Fruit fly (Drosophila melanogaster): Measurements from ENCODE around the gene CG9427.

CG9427 gene

dm6 chr3R:9626880-9627401 lies at the start of gene CG9427, which contains the start of gene CG8319 (continued):
- TF ChIP-seq oc (tag; optimal IDR thresholded peaks at IDR 0.05) (peak; percentile 78), CG1832 (GFP tag; optimal IDR thresholded peaks at IDR 0.05) (no peak), corto (GFP tag; optimal IDR thresholded peaks at IDR 0.05) (no peak), sna (GFP tag; IDR thresholded peaks at IDR 0.05; ENCODE audit: partially characterized antibody) (peak; percentile 94), CG8765 (GFP tag; IDR thresholded peaks at IDR 0.05) (no peak), btn (GFP tag; optimal IDR thresholded peaks at IDR 0.05) (no peak), CG1603 (tag; optimal IDR thresholded peaks at IDR 0.05) (peak; percentile 68), Elba2 (GFP tag; optimal IDR thresholded peaks at IDR 0.05) (peak; percentile 16), otp (GFP tag; IDR thresholded peaks at IDR 0.05) (no peak), salm (tag; optimal IDR thresholded peaks at IDR 0.05) (peak; percentile 33), CG11247 (GFP tag; IDR thresholded peaks at IDR 0.05) (peak; percentile 38; the same call in 1 of the 2 replicates), HHEX (GFP tag; optimal IDR thresholded peaks at IDR 0.05) (no peak), NfI (GFP tag; optimal IDR thresholded peaks at IDR 0.05) (peak; percentile 47), vfl (GFP tag; optimal IDR thresholded peaks at IDR 0.05) (peak; percentile 42), Dref (GFP tag; IDR thresholded peaks at IDR 0.05) (peak; percentile 70), Doc2 (GFP tag; IDR thresholded peaks at IDR 0.05) (no peak), D (optimal IDR thresholded peaks at IDR 0.05) (no peak), D (GFP tag; optimal IDR thresholded peaks at IDR 0.05) (no peak), CG15514 (GFP tag; optimal IDR thresholded peaks at IDR 0.05) (peak; percentile 79), bbx (GFP tag; IDR thresholded peaks at IDR 0.05; ENCODE audit: partially characterized antibody) (peak; percentile 74), crp (GFP tag; optimal IDR thresholded peaks at IDR 0.05) (no peak), Dfd (GFP tag; optimal IDR thresholded peaks at IDR 0.05) (no peak), Taf1 (GFP tag; IDR thresholded peaks at IDR 0.05) (no peak), luna (GFP tag; optimal IDR thresholded peaks at IDR 0.05) (no peak), Dad (GFP tag; optimal IDR thresholded peaks at IDR 0.05) (peak; percentile 23), CG30431 (GFP tag; optimal IDR thresholded peaks at IDR 0.05) (no peak), CG6272 (GFP tag; IDR thresholded peaks at IDR 0.05) (no peak), ranshi (GFP tag; IDR thresholded peaks at IDR 0.05) (0 out of 2 replicates have a peak, but pooled peaks have one; percentile 28), pb (GFP tag; optimal IDR thresholded peaks at IDR 0.05) (no peak), lola (GFP tag; optimal IDR thresholded peaks at IDR 0.05) (peak in 1 of 3 experiments; percentile 49)

- no peak for TF ChIP-seq CG31388 (GFP tag; optimal IDR thresholded peaks at IDR 0.05)
- TF ChIP-seq CG11247 (GFP tag; IDR thresholded peaks at IDR 0.05), result no peak
- TF ChIP-seq CG7745 (tag; optimal IDR thresholded peaks at IDR 0.05), result no peak
- TF ChIP-seq PHDP (tag; optimal IDR thresholded peaks at IDR 0.05), result no peak
- peak; percentile 48 for TF ChIP-seq kah (GFP tag; optimal IDR thresholded peaks at IDR 0.05)
- no peak for TF ChIP-seq Dip2 (GFP tag; IDR thresholded peaks at IDR 0.05)
- no peak for TF ChIP-seq CG2712 (tag; optimal IDR thresholded peaks at IDR 0.05)
- TF ChIP-seq twi (tag; optimal IDR thresholded peaks at IDR 0.05), result no peak
- peak; percentile 5 for TF ChIP-seq CG6854 (GFP tag; optimal IDR thresholded peaks at IDR 0.05)
- TF ChIP-seq CG11695 (GFP tag; IDR thresholded peaks at IDR 0.05), result no peak
- no peak for TF ChIP-seq Six4 (GFP tag; optimal IDR thresholded peaks at IDR 0.05)
- peak; percentile 20 for TF ChIP-seq CG4328 (GFP tag; optimal IDR thresholded peaks at IDR 0.05)
- TF ChIP-seq CG5245 (GFP tag; optimal IDR thresholded peaks at IDR 0.05), result no peak
- no peak for TF ChIP-seq CG15011 (GFP tag; optimal IDR thresholded peaks at IDR 0.05)
- peak; percentile 23 for TF ChIP-seq CG16815 (GFP tag; optimal IDR thresholded peaks at IDR 0.05)
- TF ChIP-seq org-1 (GFP tag; optimal IDR thresholded peaks at IDR 0.05), result peak; percentile 36
- no peak for TF ChIP-seq CG7987 (GFP tag; optimal IDR thresholded peaks at IDR 0.05)
- peak; percentile 49 for TF ChIP-seq pnt (GFP tag; optimal IDR thresholded peaks at IDR 0.05)
- no peak for TF ChIP-seq ewg (GFP tag; optimal IDR thresholded peaks at IDR 0.05)
- TF ChIP-seq Adf1 (GFP tag; IDR thresholded peaks at IDR 0.05), result no peak
- no peak for TF ChIP-seq wor (GFP tag; IDR thresholded peaks at IDR 0.05)
- no peak for TF ChIP-seq bbx (GFP tag; IDR thresholded peaks at IDR 0.05; ENCODE audit: partially characterized antibody)
- TF ChIP-seq CG13775 (GFP tag; optimal IDR thresholded peaks at IDR 0.05), result no peak
Measured at dm6 chr3R:9674968-9675573, 48.3 kb upstream of the CG9427 start, which contains the start of gene Nepl12. Gene Nepl12 (plus strand): TSS chr3R:9675523.

Measured in whole organism, embryonic.